Fruit fly (Drosophila melanogaster): ENCODE results near the gene CG7906.
A peak's percentile ranks its signal among the peaks of the same experiment; 100 is the strongest.

dm6 chr3L:14233169-14233568, 3.3 kb upstream of the CG7906 start, which contains the start of gene CG7924:
- TF ChIP-seq CG6854 (GFP tag; optimal IDR thresholded peaks at IDR 0.05) (no peak), CG11902 (GFP tag; optimal IDR thresholded peaks at IDR 0.05) (no peak), Lpt (GFP tag; optimal IDR thresholded peaks at IDR 0.05) (no peak), vri (GFP tag; optimal IDR thresholded peaks at IDR 0.05) (peak; percentile 35), net (GFP tag; optimal IDR thresholded peaks at IDR 0.05) (no peak), Hr39 (GFP tag; optimal IDR thresholded peaks at IDR 0.05) (no peak), OdsH (GFP tag; optimal IDR thresholded peaks at IDR 0.05) (no peak), Eip78C (GFP tag) (no peak), CG34406 (GFP tag; optimal IDR thresholded peaks at IDR 0.05) (no peak), CG16779 (tag; optimal IDR thresholded peaks at IDR 0.05) (no peak)
